Fruit fly (Drosophila melanogaster) whole organism, adult: ENCODE results near the gene Unr.

Source experiments
- CG11617 ChIP-seq: fragments of 200-800 bp; sonication (Bioruptor generic); optimal IDR thresholded peaks from 2 replicates; lab custom pipeline; 2017; ENCODE audit warnings: mild to moderate bottlenecking, missing biosample characterization, missing genetic modification reagents, missing genetic modification characterization
- CG12768 ChIP-seq: fragments of 200-800 bp; sonication (Bioruptor generic); optimal IDR thresholded peaks from 2 replicates; lab custom pipeline; 2017; ENCODE audit warnings: missing biosample characterization, missing genetic modification characterization, mild to moderate bottlenecking, moderate library complexity, missing genetic modification reagents
- CG14711 ChIP-seq: fragments of 200-800 bp; sonication (Bioruptor generic); optimal IDR thresholded peaks from 2 replicates; lab custom pipeline; 2018; ENCODE audit warnings: missing biosample characterization, mild to moderate bottlenecking, missing genetic modification characterization, moderate library complexity
- CG1620 ChIP-seq: fragments of 200-800 bp; sonication (Bioruptor generic); optimal IDR thresholded peaks from 2 replicates; lab custom pipeline; 2016; ENCODE audit warnings: missing biosample characterization, missing genetic modification characterization
- CG33017 ChIP-seq: fragments of 200-800 bp; sonication (Bioruptor generic); optimal IDR thresholded peaks from 2 replicates; lab custom pipeline; 2018; ENCODE audit warnings: missing biosample characterization, mild to moderate bottlenecking, missing genetic modification characterization, moderate library complexity
- CG5204 ChIP-seq: fragments of 200-800 bp; sonication (Bioruptor generic); optimal IDR thresholded peaks from 2 replicates; lab custom pipeline; 2016; ENCODE audit warnings: missing biosample characterization, missing genetic modification characterization
- CG7045 ChIP-seq: fragments of 200-800 bp; sonication (Bioruptor generic); optimal IDR thresholded peaks from 2 replicates; lab custom pipeline; 2017; ENCODE audit warnings: missing biosample characterization, mild to moderate bottlenecking, missing genetic modification characterization
- CG7101 ChIP-seq: fragments of 200-800 bp; sonication (Bioruptor generic); optimal IDR thresholded peaks from 2 replicates; lab custom pipeline; 2018; ENCODE audit warnings: missing biosample characterization, mild to moderate bottlenecking, missing genetic modification characterization, moderate library complexity
- Clk ChIP-seq: fragments of 200-800 bp; sonication (Bioruptor generic); optimal IDR thresholded peaks from 2 replicates; lab custom pipeline; 2017; ENCODE audit warnings: missing biosample characterization, missing genetic modification characterization
- Crg-1 ChIP-seq: fragments of 200-800 bp; sonication (Bioruptor generic); optimal IDR thresholded peaks from 2 replicates; lab custom pipeline; 2016; ENCODE audit warnings: missing biosample characterization, missing genetic modification characterization
- Hr96 ChIP-seq: fragments of 200-800 bp; sonication (Bioruptor generic); optimal IDR thresholded peaks from 2 replicates; lab custom pipeline; 2016; ENCODE audit warnings: missing biosample characterization, missing genetic modification characterization
- Mnt ChIP-seq: fragments of 200-800 bp; sonication (Bioruptor generic); optimal IDR thresholded peaks from 2 replicates; lab custom pipeline; 2016; ENCODE audit warnings: missing biosample characterization, mild to moderate bottlenecking, missing genetic modification characterization
- bab1 ChIP-seq: fragments of 200-800 bp; sonication (Bioruptor generic); optimal IDR thresholded peaks from 3 replicates; lab custom pipeline; 2019; ENCODE audit warnings: missing biosample characterization, mild to moderate bottlenecking, missing genetic modification characterization, moderate library complexity
- cic ChIP-seq: fragments of 200-800 bp; sonication (Bioruptor generic); optimal IDR thresholded peaks from 2 replicates; lab custom pipeline; 2017; ENCODE audit warnings: missing biosample characterization, mild to moderate bottlenecking, missing genetic modification characterization, moderate library complexity
- cnc ChIP-seq, 2 experiments: fragments of >200 bp; optimal IDR thresholded peaks; 2 replicates each; lab custom pipeline; 2017
- kay ChIP-seq: fragments of 200-800 bp; sonication (Bioruptor generic); peaks from one replicate; lab custom pipeline; 2016; ENCODE audit warnings: missing biosample characterization, missing genetic modification characterization, borderline replicate concordance
- ovo ChIP-seq: fragments of 200-800 bp; sonication (Bioruptor generic); optimal IDR thresholded peaks from 2 replicates; lab custom pipeline; 2016; ENCODE audit warnings: missing biosample characterization, missing genetic modification characterization
- pad ChIP-seq: fragments of 200-800 bp; sonication (Bioruptor generic); optimal IDR thresholded peaks from 3 replicates; lab custom pipeline; 2017; ENCODE audit warnings: missing biosample characterization, missing genetic modification characterization, mild to moderate bottlenecking, moderate library complexity, missing genetic modification reagents
- tj ChIP-seq: fragments of 200-800 bp; sonication (Bioruptor generic); optimal IDR thresholded peaks from 3 replicates; lab custom pipeline; 2017; ENCODE audit warnings: missing biosample characterization, mild to moderate bottlenecking, missing genetic modification characterization, moderate library complexity
- toe ChIP-seq: fragments of 200-800 bp; sonication (Bioruptor generic); optimal IDR thresholded peaks from 2 replicates; lab custom pipeline; 2016; ENCODE audit warnings: missing biosample characterization, missing genetic modification characterization

The Unr gene

dm6 chr3L:8449202-8449799, 7.1 kb upstream of the Unr start, which contains the start of gene CG6983:
CG6983 (minus strand) TSS chr3L:8449377.
- TF ChIP-seq CG7101 (tag; lab: Kevin White, UChicago): peak; percentile 35
- TF ChIP-seq CG14711: no peak

dm6 chr3L:8448517-8448889, 6.3 kb upstream of the Unr start:
- TF ChIP-seq bab1 (GFP tag; lab: Kevin White, UChicago) (peak; percentile 2), CG12768 (GFP tag; lab: Kevin White, UChicago) (peak; percentile 19), CG7101 (tag; lab: Kevin White, UChicago) (peak; percentile 16), tj (no peak), toe (GFP tag; lab: Kevin White, UChicago) (no peak), CG14711 (peak; percentile 10)

dm6 chr3L:8447795-8448516, 5.8 kb upstream of the Unr start:
- peak; percentile 7 for TF ChIP-seq CG33017 (tag; lab: Kevin White, UChicago)
- peak; percentile 21 for TF ChIP-seq CG7101 (tag; lab: Kevin White, UChicago)
- peak; percentile 46 for TF ChIP-seq tj
- TF ChIP-seq CG12768 (GFP tag; lab: Kevin White, UChicago): peak; percentile 18
- TF ChIP-seq Crg-1 (GFP tag; lab: Kevin White, UChicago): no peak
- peak; percentile 35 for TF ChIP-seq CG7045 (GFP tag; lab: Kevin White, UChicago)
- TF ChIP-seq cic (GFP tag; lab: Kevin White, UChicago): peak; percentile 54
- no peak for TF ChIP-seq Mnt (GFP tag; lab: Kevin White, UChicago)
- no peak for TF ChIP-seq bab1 (GFP tag; lab: Kevin White, UChicago)
- TF ChIP-seq kay (GFP tag; lab: Kevin White, UChicago): peak; percentile 87

dm6 chr3L:8446050-8446781, 4.0 kb upstream of the Unr start:
- TF ChIP-seq tj: peak; percentile 98
- no peak for TF ChIP-seq Mnt (GFP tag; lab: Kevin White, UChicago)

dm6 chr3L:8445027-8445426, 2.8 kb upstream of the Unr start:
- TF ChIP-seq CG12768 (GFP tag; lab: Kevin White, UChicago) (no peak), tj (no peak), ovo (GFP tag; lab: Kevin White, UChicago) (no peak), kay (GFP tag; lab: Kevin White, UChicago) (no peak), pad (GFP tag; lab: Kevin White, UChicago) (no peak), toe (GFP tag; lab: Kevin White, UChicago) (no peak), cnc (optimal IDR thresholded peaks at IDR 0.05; lab: Kevin White, UChicago) (no peak), cic (GFP tag; lab: Kevin White, UChicago) (peak; percentile 0), Mnt (GFP tag; lab: Kevin White, UChicago) (no peak), Hr96 (GFP tag; lab: Kevin White, UChicago) (no peak), bab1 (GFP tag; lab: Kevin White, UChicago) (peak; percentile 64), CG7045 (GFP tag; lab: Kevin White, UChicago) (no peak), CG33017 (tag; lab: Kevin White, UChicago) (no peak), CG11617 (GFP tag; lab: Kevin White, UChicago) (peak; percentile 3), Crg-1 (GFP tag; lab: Kevin White, UChicago) (no peak), CG5204 (GFP tag; lab: Kevin White, UChicago) (no peak), CG14711 (peak; percentile 61), CG1620 (GFP tag; lab: Kevin White, UChicago) (no peak), Clk (no peak), CG7101 (tag; lab: Kevin White, UChicago) (peak; percentile 29)

- TF ChIP-seq CG33017 (tag; lab: Kevin White, UChicago): peak; percentile 55
- TF ChIP-seq ovo (GFP tag; lab: Kevin White, UChicago): peak; percentile 49
- TF ChIP-seq kay (GFP tag; lab: Kevin White, UChicago): peak; percentile 96
- peak; percentile 10 for TF ChIP-seq Clk
- TF ChIP-seq cnc (optimal IDR thresholded peaks at IDR 0.05; lab: Kevin White, UChicago): no peak
- TF ChIP-seq CG14711: no peak
- peak; percentile 39 for TF ChIP-seq CG12768 (GFP tag; lab: Kevin White, UChicago)
- TF ChIP-seq CG11617 (GFP tag; lab: Kevin White, UChicago): peak; percentile 22
- TF ChIP-seq CG7045 (GFP tag; lab: Kevin White, UChicago): peak; percentile 61
Measured at dm6 chr3L:8440771-8441549, 1.2 kb downstream of the Unr start.
